Worm (Caenorhabditis elegans) whole organism, late embryonic: ENCODE measurements around the gene ttr-6.

Experiments used
- che-1 ChIP-seq: sonication (generic microtip); optimal IDR thresholded peaks from 2 replicates; lab custom pipeline; 2016; ENCODE audit warnings: mild to moderate bottlenecking, missing genetic modification characterization, missing compliant biosample characterization
- dmd-4 ChIP-seq: sonication (generic microtip); optimal IDR thresholded peaks from 2 replicates; lab custom pipeline; 2016; ENCODE audit warnings: borderline replicate concordance, missing genetic modification characterization, missing compliant biosample characterization
- fkh-10 ChIP-seq: fragments of 150-350 bp; optimal IDR thresholded peaks from 2 replicates; lab custom pipeline; 2014; ENCODE audit warnings: missing biosample characterization, missing genetic modification reagents, missing genetic modification characterization
- madf-2 ChIP-seq: sonication (generic microtip); optimal IDR thresholded peaks from 2 replicates; lab custom pipeline; 2017; ENCODE audit warnings: missing genetic modification characterization, missing compliant biosample characterization
- pros-1 ChIP-seq: fragments of 150-350 bp; optimal IDR thresholded peaks from 2 replicates; lab custom pipeline; 2014; ENCODE audit warnings: missing biosample characterization, missing genetic modification reagents, missing genetic modification characterization
- unc-3 ChIP-seq, 2 experiments: fragments of 200-800 bp in 1 of 2; sonication (Bioruptor generic) in 1 of 2; sonication (generic microtip) in 1 of 2; conservative IDR thresholded peaks in 1 of 2; optimal IDR thresholded peaks in 1 of 2; 2 replicates each; pipeline versions ENCODE4 v1.3.6 to Lab custom; 2016 to 2022; ENCODE audit warnings: missing compliant biosample characterization in 2 of 2, missing genetic modification characterization in 2 of 2, missing genetic modification reagents in 1 of 2

ce11 chrX:6572987-6573386 lies 23.9 kb downstream of the ttr-6 start:
- TF ChIP-seq dmd-4 (no peak), pros-1 (tag; lab: Kevin White, UChicago) (no peak), fkh-10 (no peak), che-1 (tag; lab: Kevin White, UChicago) (no peak), madf-2 (tag; lab: Kevin White, UChicago) (no peak), unc-3 (GFP tag; conservative IDR thresholded peaks at IDR 0.05; lab: Robert Waterston, UW) (no peak), unc-3 (tag; optimal IDR thresholded peaks at IDR 0.05; lab: Kevin White, UChicago) (no peak)
